Fruit fly (Drosophila melanogaster): ENCODE data around the gene scf.

scf gene

DNA sequence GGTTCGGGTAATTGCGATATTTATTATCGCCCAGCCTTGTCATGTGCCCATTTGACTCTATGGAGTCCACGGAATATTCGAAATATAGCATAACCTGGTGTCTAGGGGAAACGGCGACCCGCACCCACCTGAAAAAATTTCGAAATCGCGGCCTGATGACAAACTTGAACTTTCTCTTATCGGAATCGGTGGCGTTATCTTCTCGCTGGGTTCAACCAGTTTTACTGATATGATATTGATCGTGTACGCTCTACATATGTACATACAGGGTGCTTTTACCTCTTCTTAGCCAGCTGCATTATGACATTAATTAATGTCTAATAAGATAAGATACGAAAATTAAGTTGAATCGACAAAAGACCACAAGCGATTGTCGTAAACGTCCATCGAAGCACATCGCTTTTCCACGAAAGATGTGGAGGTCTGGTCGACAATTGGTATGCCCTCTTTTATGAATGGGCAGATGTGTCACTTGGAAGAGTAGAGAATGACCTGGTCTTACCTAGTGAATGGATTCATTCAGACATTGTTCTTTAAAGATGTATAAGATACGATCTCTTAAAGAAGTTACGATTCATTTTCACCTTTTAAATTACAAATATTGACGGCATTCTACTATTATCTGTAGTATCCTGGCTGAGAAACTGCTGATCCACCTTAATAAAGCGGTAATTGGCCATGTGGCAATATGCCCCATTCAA is 21.9 kb downstream of the scf start:
- TF ChIP-seq CG16815 (GFP tag; optimal IDR thresholded peaks at IDR 0.05) (no peak), CG15601 (tag; optimal IDR thresholded peaks at IDR 0.05) (peak; percentile 39), CG17612 (GFP tag; IDR thresholded peaks at IDR 0.05) (no peak), CG10274 (GFP tag; optimal IDR thresholded peaks at IDR 0.05) (peak; percentile 96), slp2 (GFP tag; optimal IDR thresholded peaks at IDR 0.05) (no peak), HLHmδ (GFP tag; optimal IDR thresholded peaks at IDR 0.05) (no peak), CG12299 (tag; optimal IDR thresholded peaks at IDR 0.05) (no peak), CG6689 (GFP tag; IDR thresholded peaks at IDR 0.05) (0 out of 2 replicates have a peak, but pooled peaks have one; percentile 4), ems (GFP tag; optimal IDR thresholded peaks at IDR 0.05) (no peak), CG12155 (GFP tag; optimal IDR thresholded peaks at IDR 0.05) (no peak), pita (GFP tag; optimal IDR thresholded peaks at IDR 0.05) (no peak), CG10431 (GFP tag; optimal IDR thresholded peaks at IDR 0.05) (no peak), ase (GFP tag; IDR thresholded peaks at IDR 0.05) (no peak), NC2β (GFP tag; optimal IDR thresholded peaks at IDR 0.05) (no peak), ttk (GFP tag; IDR thresholded peaks at IDR 0.05) (no peak), sim (GFP tag; IDR thresholded peaks at IDR 0.05) (no peak), C15 (GFP tag; IDR thresholded peaks at IDR 0.05) (no peak), dmrt11E (tag; optimal IDR thresholded peaks at IDR 0.05) (no peak), CG6854 (GFP tag; optimal IDR thresholded peaks at IDR 0.05) (no peak), CG31441 (GFP tag; IDR thresholded peaks at IDR 0.05) (0 out of 2 replicates have a peak, but pooled peaks have one; percentile 20), GATAe (GFP tag; conservative IDR thresholded peaks at IDR 0.05) (peak; percentile 48; the same call in 1 of the 2 replicates), Dek (tag; optimal IDR thresholded peaks at IDR 0.05) (no peak), cad (GFP tag; optimal IDR thresholded peaks at IDR 0.05) (no peak), CG32532 (GFP tag; IDR thresholded peaks at IDR 0.05) (no peak; the same call in 1 of the 2 replicates), CG6254 (GFP tag; optimal IDR thresholded peaks at IDR 0.05) (no peak), gro (GFP tag; optimal IDR thresholded peaks at IDR 0.05) (no peak), Mes4 (GFP tag; optimal IDR thresholded peaks at IDR 0.05) (no peak), CG7963 (GFP tag; IDR thresholded peaks at IDR 0.05; ENCODE audit: partially characterized antibody) (no peak), CG16863 (GFP tag; optimal IDR thresholded peaks at IDR 0.05) (no peak), bowl (GFP tag; IDR thresholded peaks at IDR 0.05) (no peak), grau (tag; optimal IDR thresholded peaks at IDR 0.05) (peak; percentile 37), az2 (GFP tag; optimal IDR thresholded peaks at IDR 0.05) (no peak), CG9437 (GFP tag; optimal IDR thresholded peaks at IDR 0.05) (no peak), CG8924 (tag; optimal IDR thresholded peaks at IDR 0.05) (no peak), so (GFP tag; IDR thresholded peaks at IDR 0.05) (no peak), sima (GFP tag; optimal IDR thresholded peaks at IDR 0.05) (no peak), CG7786 (GFP tag; optimal IDR thresholded peaks at IDR 0.05) (no peak), CG9727 (GFP tag; optimal IDR thresholded peaks at IDR 0.05) (peak; percentile 4), Pdp1 (GFP tag; optimal IDR thresholded peaks at IDR 0.05) (peak in 1 of 2 experiments; percentile 21), CG15269 (tag; optimal IDR thresholded peaks at IDR 0.05) (no peak), shn (GFP tag; optimal IDR thresholded peaks at IDR 0.05) (no peak), esg (GFP tag; conservative IDR thresholded peaks at IDR 0.05) (no peak), YL-1 (GFP tag; optimal IDR thresholded peaks at IDR 0.05) (no peak), CG17361 (GFP tag; IDR thresholded peaks at IDR 0.05) (0 out of 3 replicates have a peak, but pooled peaks have one; percentile 23), grn (GFP tag; optimal IDR thresholded peaks at IDR 0.05) (peak; percentile 85), crp (GFP tag; optimal IDR thresholded peaks at IDR 0.05) (no peak), Max (GFP tag; optimal IDR thresholded peaks at IDR 0.05) (peak; percentile 16), CG18476 (GFP tag; optimal IDR thresholded peaks at IDR 0.05) (no peak), Hr51 (GFP tag; optimal IDR thresholded peaks at IDR 0.05) (peak in 1 of 2 experiments; percentile 26), CG10654 (GFP tag; optimal IDR thresholded peaks at IDR 0.05) (no peak)
